6 worm cellular contexts compared by ENCODE assay signal in genomic region chrX:10770988-10771496, ce11.
A peak's percentile ranks its signal among the peaks of the same experiment; 100 is the strongest.
TF ChIP-seq lines count a peak whose summit lies in the region.

No protein-coding gene starts in this region.

TF ChIP-seq in whole organism, L1 larva, 84 proteins besides CTCF, POLR2A, EP300 and RAD21 (continued from another document and continues in another):
- TF ChIP-seq hlh-17 (GFP tag; optimal IDR thresholded peaks at IDR 0.05; lab: Kevin White, UChicago; ENCODE audit: borderline replicate concordance) (no peak), irx-1 (tag; optimal IDR thresholded peaks at IDR 0.05; lab: Kevin White, UChicago) (peak; percentile 89), efl-1 (optimal IDR thresholded peaks at IDR 0.05; lab: Kevin White, UChicago) (peak; percentile 50 to 55), efl-1 (GFP tag; optimal IDR thresholded peaks at IDR 0.05 in 1 of 2; lab: Kevin White, UChicago) (peak; percentile 19 to 87), elt-3 (tag; optimal IDR thresholded peaks at IDR 0.05; lab: Kevin White, UChicago) (peak in 3 of 6 experiments; percentile 4 to 95 (median 73)), pqm-1 (tag; optimal IDR thresholded peaks at IDR 0.05; lab: Kevin White, UChicago) (no peak), mef-2 (tag; optimal IDR thresholded peaks at IDR 0.05; lab: Kevin White, UChicago) (peak; percentile 71), ets-5 (GFP tag; IDR thresholded peaks at IDR 0.05; lab: Robert Waterston, UW) (no peak), rnt-1 (tag; optimal IDR thresholded peaks at IDR 0.05; lab: Kevin White, UChicago) (peak; percentile 81), fkh-10 (GFP tag; optimal IDR thresholded peaks at IDR 0.05; lab: Kevin White, UChicago) (peak; percentile 76), ceh-63 (GFP tag; optimal IDR thresholded peaks at IDR 0.05; lab: Kevin White, UChicago) (no peak), nhr-20 (tag; optimal IDR thresholded peaks at IDR 0.05; lab: Kevin White, UChicago) (peak; percentile 98), dsc-1 (tag; optimal IDR thresholded peaks at IDR 0.05; lab: Kevin White, UChicago) (peak; percentile 74), unc-86 (tag; optimal IDR thresholded peaks at IDR 0.05; lab: Kevin White, UChicago) (peak; percentile 73), nhr-90 (tag; optimal IDR thresholded peaks at IDR 0.05; lab: Kevin White, UChicago; ENCODE audit: poor library complexity) (peak; percentile 76), pag-3 (tag; optimal IDR thresholded peaks at IDR 0.05; lab: Kevin White, UChicago; ENCODE audit: borderline replicate concordance, insufficient read depth) (peak; percentile 45), lin-15B (tag; optimal IDR thresholded peaks at IDR 0.05; lab: Kevin White, UChicago) (no peak), mep-1 (tag; optimal IDR thresholded peaks at IDR 0.05; lab: Kevin White, UChicago) (peak; percentile 85), C34B4.2 (tag; optimal IDR thresholded peaks at IDR 0.05; lab: Kevin White, UChicago) (no peak), tlp-1 (tag; optimal IDR thresholded peaks at IDR 0.05; lab: Kevin White, UChicago) (no peak), nhr-237 (tag; optimal IDR thresholded peaks at IDR 0.05; lab: Kevin White, UChicago) (peak; percentile 85)

TF ChIP-seq in whole organism, L2 larva, 48 proteins besides CTCF, POLR2A, EP300 and RAD21 (continued from another document):
- TF ChIP-seq fos-1 (tag; optimal IDR thresholded peaks at IDR 0.05; lab: Kevin White, UChicago): peak; percentile 56
- TF ChIP-seq gmeb-1 (tag; optimal IDR thresholded peaks at IDR 0.05; lab: Kevin White, UChicago): peak; percentile 62
- TF ChIP-seq mdl-1 (tag; optimal IDR thresholded peaks at IDR 0.05; lab: Kevin White, UChicago): peak; percentile 30 to 79
- TF ChIP-seq ZK546.5 (tag; optimal IDR thresholded peaks at IDR 0.05; lab: Kevin White, UChicago): no peak
- peak; percentile 86 for TF ChIP-seq unc-55 (GFP tag; optimal IDR thresholded peaks at IDR 0.05; lab: Kevin White, UChicago)
- peak; percentile 90 for TF ChIP-seq crh-2 (tag; optimal IDR thresholded peaks at IDR 0.05; lab: Kevin White, UChicago)
- peak; percentile 66 for TF ChIP-seq ztf-4 (tag; optimal IDR thresholded peaks at IDR 0.05; lab: Kevin White, UChicago)
- TF ChIP-seq sma-3 (GFP tag; optimal IDR thresholded peaks at IDR 0.05; lab: Kevin White, UChicago): peak; percentile 87
- no peak for TF ChIP-seq dmd-4 (tag; optimal IDR thresholded peaks at IDR 0.05; lab: Kevin White, UChicago)
- TF ChIP-seq lin-13 (GFP tag; optimal IDR thresholded peaks at IDR 0.05; lab: Kevin White, UChicago): peak; percentile 64
- no peak for TF ChIP-seq aly-2 (tag; optimal IDR thresholded peaks at IDR 0.05; lab: Kevin White, UChicago)
- TF ChIP-seq nhr-77 (tag; optimal IDR thresholded peaks at IDR 0.05; lab: Kevin White, UChicago): no peak
- TF ChIP-seq elt-3 (tag; optimal IDR thresholded peaks at IDR 0.05; lab: Kevin White, UChicago): no peak
- no peak for TF ChIP-seq ztf-11 (tag; optimal IDR thresholded peaks at IDR 0.05; lab: Kevin White, UChicago)
- TF ChIP-seq C34F6.9 (tag; optimal IDR thresholded peaks at IDR 0.05; lab: Kevin White, UChicago): peak; percentile 95
- peak; percentile 46 for TF ChIP-seq lin-39 (tag; optimal IDR thresholded peaks at IDR 0.05; lab: Kevin White, UChicago)
- TF ChIP-seq ceh-16 (tag; optimal IDR thresholded peaks at IDR 0.05; lab: Kevin White, UChicago): no peak
- peak; percentile 83 for TF ChIP-seq nhr-6 (tag; optimal IDR thresholded peaks at IDR 0.05; lab: Kevin White, UChicago)
- TF ChIP-seq mab-5 (tag; optimal IDR thresholded peaks at IDR 0.05; lab: Kevin White, UChicago): peak; percentile 87
- TF ChIP-seq Y55F3AM.14 (GFP tag; optimal IDR thresholded peaks at IDR 0.05; lab: Kevin White, UChicago): peak; percentile 89
- peak; percentile 90 for TF ChIP-seq nhr-129 (tag; optimal IDR thresholded peaks at IDR 0.05; lab: Kevin White, UChicago)
- peak; percentile 40 to 90 for TF ChIP-seq lsy-2 (tag; optimal IDR thresholded peaks at IDR 0.05; lab: Kevin White, UChicago)
- TF ChIP-seq ama-1 (optimal IDR thresholded peaks at IDR 0.05; lab: Kevin White, UChicago): peak; percentile 59

TF ChIP-seq in whole organism, L3 larva, 47 proteins besides CTCF, POLR2A, EP300 and RAD21 (continued from another document and continues in another):
- TF ChIP-seq nhr-237 (tag; optimal IDR thresholded peaks at IDR 0.05; lab: Kevin White, UChicago): no peak
- no peak for TF ChIP-seq fos-1 (tag; optimal IDR thresholded peaks at IDR 0.05; lab: Kevin White, UChicago)
- TF ChIP-seq ceh-16 (tag; optimal IDR thresholded peaks at IDR 0.05; lab: Kevin White, UChicago): no peak
- no peak for TF ChIP-seq mml-1 (tag; optimal IDR thresholded peaks at IDR 0.05; lab: Kevin White, UChicago)
- no peak for TF ChIP-seq daf-12 (tag; optimal IDR thresholded peaks at IDR 0.05; lab: Kevin White, UChicago)
- TF ChIP-seq lin-39 (tag; optimal IDR thresholded peaks at IDR 0.05; lab: Kevin White, UChicago): peak; percentile 89
- TF ChIP-seq nhr-23 (tag; optimal IDR thresholded peaks at IDR 0.05; lab: Kevin White, UChicago): peak; percentile 86
- peak; percentile 34 for TF ChIP-seq skn-1 (tag; optimal IDR thresholded peaks at IDR 0.05; lab: Kevin White, UChicago)
- TF ChIP-seq lin-15B (tag; optimal IDR thresholded peaks at IDR 0.05; lab: Kevin White, UChicago): peak; percentile 3
- TF ChIP-seq snpc-4 (tag; optimal IDR thresholded peaks at IDR 0.05; lab: Kevin White, UChicago): peak; percentile 54
- no peak for TF ChIP-seq aly-2 (tag; optimal IDR thresholded peaks at IDR 0.05; lab: Kevin White, UChicago)
- TF ChIP-seq ama-1 (optimal IDR thresholded peaks at IDR 0.05; lab: Kevin White, UChicago): no peak
- no peak for TF ChIP-seq nhr-76 (tag; optimal IDR thresholded peaks at IDR 0.05; lab: Kevin White, UChicago)
- TF ChIP-seq pha-4 (tag; optimal IDR thresholded peaks at IDR 0.05; lab: Kevin White, UChicago): peak; percentile 95
- no peak for TF ChIP-seq R02D3.7 (tag; optimal IDR thresholded peaks at IDR 0.05; lab: Kevin White, UChicago)
- peak; percentile 27 for TF ChIP-seq pqm-1 (tag; optimal IDR thresholded peaks at IDR 0.05; lab: Kevin White, UChicago)
- peak; percentile 82 for TF ChIP-seq nhr-11 (tag; optimal IDR thresholded peaks at IDR 0.05; lab: Kevin White, UChicago)
- no peak for TF ChIP-seq eor-1 (tag; optimal IDR thresholded peaks at IDR 0.05; lab: Kevin White, UChicago)
- TF ChIP-seq lsy-12 (tag; optimal IDR thresholded peaks at IDR 0.05; lab: Kevin White, UChicago): peak; percentile 74
- no peak for TF ChIP-seq jun-1 (tag; optimal IDR thresholded peaks at IDR 0.05; lab: Kevin White, UChicago)
- peak in 2 of 3 experiments; percentile 23 to 26 for TF ChIP-seq elt-3 (tag; optimal IDR thresholded peaks at IDR 0.05; lab: Kevin White, UChicago)
- TF ChIP-seq fkh-2 (tag; optimal IDR thresholded peaks at IDR 0.05; lab: Kevin White, UChicago): peak; percentile 18
- TF ChIP-seq unc-62 (GFP tag; optimal IDR thresholded peaks at IDR 0.05; lab: Kevin White, UChicago): peak; percentile 78
- TF ChIP-seq zag-1 (tag; optimal IDR thresholded peaks at IDR 0.05; lab: Kevin White, UChicago): no peak

TF ChIP-seq in whole organism, L4 larva, 104 proteins besides CTCF, POLR2A, EP300 and RAD21 (continued from another document and continues in another):
- TF ChIP-seq ceh-44 (GFP tag; IDR thresholded peaks at IDR 0.05; lab: Robert Waterston, UW) (no peak), lin-38 (GFP tag; IDR thresholded peaks at IDR 0.05; lab: Robert Waterston, UW) (0 out of 2 replicates have a peak, but pooled peaks have one; percentile 10), ces-1 (GFP tag; optimal IDR thresholded peaks at IDR 0.05; lab: Kevin White, UChicago) (peak; percentile 56), lin-39 (tag; optimal IDR thresholded peaks at IDR 0.05; lab: Kevin White, UChicago) (peak; percentile 71), mep-1 (tag; optimal IDR thresholded peaks at IDR 0.05; lab: Kevin White, UChicago) (peak; percentile 93), nhr-25 (tag; optimal IDR thresholded peaks at IDR 0.05; lab: Kevin White, UChicago; ENCODE audit: borderline replicate concordance, insufficient read depth) (no peak), egl-27 (tag; optimal IDR thresholded peaks at IDR 0.05; lab: Kevin White, UChicago) (no peak), zag-1 (tag; optimal IDR thresholded peaks at IDR 0.05; lab: Kevin White, UChicago) (no peak), nhr-10 (tag; optimal IDR thresholded peaks at IDR 0.05; lab: Kevin White, UChicago) (peak; percentile 70), madf-9 (GFP tag; conservative IDR thresholded peaks at IDR 0.05; lab: Robert Waterston, UW) (0 out of 2 replicates have a peak, but pooled peaks have one; percentile 41), lir-3 (tag; optimal IDR thresholded peaks at IDR 0.05; lab: Kevin White, UChicago) (no peak), zfp-3 (GFP tag; conservative IDR thresholded peaks at IDR 0.05; lab: Robert Waterston, UW) (no peak), saeg-2 (GFP tag; IDR thresholded peaks at IDR 0.05; lab: Robert Waterston, UW) (no peak), T20F7.1 (GFP tag; optimal IDR thresholded peaks at IDR 0.05; lab: Kevin White, UChicago) (peak; percentile 46), mxl-3 (GFP tag; optimal IDR thresholded peaks at IDR 0.05; lab: Kevin White, UChicago) (peak; percentile 73), nhr-102 (tag; optimal IDR thresholded peaks at IDR 0.05; lab: Kevin White, UChicago) (peak; percentile 29), ctbp-1 (GFP tag; IDR thresholded peaks at IDR 0.05; lab: Robert Waterston, UW) (peak; percentile 87), ceh-62 (tag; optimal IDR thresholded peaks at IDR 0.05; lab: Kevin White, UChicago) (no peak), pha-4 (GFP tag; IDR thresholded peaks at IDR 0.05; lab: Robert Waterston, UW) (peak; percentile 70), pha-4 (tag; optimal IDR thresholded peaks at IDR 0.05; lab: Kevin White, UChicago) (peak; percentile 78), snpc-1.2 (GFP tag; IDR thresholded peaks at IDR 0.05; lab: Robert Waterston, UW) (no peak), nhr-41 (GFP tag; IDR thresholded peaks at IDR 0.05; lab: Robert Waterston, UW) (no peak), aly-2 (tag; optimal IDR thresholded peaks at IDR 0.05; lab: Kevin White, UChicago) (no peak), ceh-32 (tag; optimal IDR thresholded peaks at IDR 0.05; lab: Kevin White, UChicago; ENCODE audit: poor library complexity) (no peak)

TF ChIP-seq in whole organism, late embryonic, 69 proteins besides CTCF, POLR2A, EP300 and RAD21 (continued from another document and continues in another):
- TF ChIP-seq sox-4 (tag; optimal IDR thresholded peaks at IDR 0.05; lab: Kevin White, UChicago) (no peak), tbx-2 (tag; optimal IDR thresholded peaks at IDR 0.05; lab: Kevin White, UChicago) (peak; percentile 76), lin-11 (tag; optimal IDR thresholded peaks at IDR 0.05; lab: Kevin White, UChicago) (no peak), ceh-31 (tag; optimal IDR thresholded peaks at IDR 0.05; lab: Kevin White, UChicago) (peak; percentile 59), pha-4 (tag; optimal IDR thresholded peaks at IDR 0.05; lab: Kevin White, UChicago) (no peak), ceh-30 (tag; optimal IDR thresholded peaks at IDR 0.05; lab: Kevin White, UChicago) (no peak), sdc-2 (tag; optimal IDR thresholded peaks at IDR 0.05; lab: Kevin White, UChicago) (no peak), syd-9 (tag; optimal IDR thresholded peaks at IDR 0.05; lab: Kevin White, UChicago) (no peak), ceh-22 (tag; optimal IDR thresholded peaks at IDR 0.05; lab: Kevin White, UChicago) (no peak), hlh-6 (tag; optimal IDR thresholded peaks at IDR 0.05; lab: Kevin White, UChicago) (no peak), ceh-24 (tag; optimal IDR thresholded peaks at IDR 0.05; lab: Kevin White, UChicago) (no peak), unc-3 (GFP tag; conservative IDR thresholded peaks at IDR 0.05; lab: Robert Waterston, UW) (no peak), unc-3 (tag; optimal IDR thresholded peaks at IDR 0.05; lab: Kevin White, UChicago) (no peak), ama-1 (optimal IDR thresholded peaks at IDR 0.05; lab: Kevin White, UChicago) (no peak), nhr-11 (tag; optimal IDR thresholded peaks at IDR 0.05; lab: Kevin White, UChicago) (no peak), dmd-4 (tag; optimal IDR thresholded peaks at IDR 0.05; lab: Kevin White, UChicago; ENCODE audit: borderline replicate concordance) (no peak), gmeb-2 (tag; optimal IDR thresholded peaks at IDR 0.05; lab: Kevin White, UChicago) (no peak), unc-55 (GFP tag; optimal IDR thresholded peaks at IDR 0.05; lab: Kevin White, UChicago) (peak; percentile 72), T23F11.4 (GFP tag; optimal IDR thresholded peaks at IDR 0.05; lab: Kevin White, UChicago) (no peak), hlh-8 (tag; optimal IDR thresholded peaks at IDR 0.05; lab: Kevin White, UChicago) (no peak), pax-1 (tag; optimal IDR thresholded peaks at IDR 0.05; lab: Kevin White, UChicago) (no peak), hlh-13 (GFP tag; optimal IDR thresholded peaks at IDR 0.05; lab: Kevin White, UChicago) (no peak), pag-3 (tag; optimal IDR thresholded peaks at IDR 0.05; lab: Kevin White, UChicago; ENCODE audit: borderline replicate concordance) (no peak), pros-1 (tag; optimal IDR thresholded peaks at IDR 0.05; lab: Kevin White, UChicago) (no peak), ahr-1 (tag; optimal IDR thresholded peaks at IDR 0.05; lab: Kevin White, UChicago) (no peak), eyg-1 (tag; optimal IDR thresholded peaks at IDR 0.05; lab: Kevin White, UChicago) (no peak), nfya-1 (tag; optimal IDR thresholded peaks at IDR 0.05; lab: Kevin White, UChicago) (peak; percentile 39)

TF ChIP-seq in whole organism, young adult, 124 proteins besides CTCF, POLR2A, EP300 and RAD21 (continued from another document and continues in another):
- TF ChIP-seq attf-5 (GFP tag; optimal IDR thresholded peaks at IDR 0.05; lab: Kevin White, UChicago): peak; percentile 74
- no peak for TF ChIP-seq lsl-1 (GFP tag; optimal IDR thresholded peaks at IDR 0.05; lab: Kevin White, UChicago)
- 0 out of 2 replicates have a peak, but pooled peaks have one; percentile 14 for TF ChIP-seq Y95B8A.8 (GFP tag; IDR thresholded peaks at IDR 0.05; lab: Robert Waterston, UW)
- TF ChIP-seq B0019.2 (GFP tag; conservative IDR thresholded peaks at IDR 0.05; lab: Robert Waterston, UW): no peak
- no peak for TF ChIP-seq F52B5.7 (tag; optimal IDR thresholded peaks at IDR 0.05; lab: Kevin White, UChicago)
- peak; percentile 40 for TF ChIP-seq repo-1 (tag; optimal IDR thresholded peaks at IDR 0.05; lab: Kevin White, UChicago)
- TF ChIP-seq fkh-3 (tag; optimal IDR thresholded peaks at IDR 0.05; lab: Kevin White, UChicago): no peak
- TF ChIP-seq nfya-1 (tag; optimal IDR thresholded peaks at IDR 0.05; lab: Kevin White, UChicago; ENCODE audit: borderline replicate concordance, insufficient read depth): no peak
- no peak for TF ChIP-seq Y53F4B.3 (GFP tag; IDR thresholded peaks at IDR 0.05; lab: Robert Waterston, UW)
- peak; percentile 42 for TF ChIP-seq ztf-22 (GFP tag; optimal IDR thresholded peaks at IDR 0.05; lab: Kevin White, UChicago)
- TF ChIP-seq let-526 (GFP tag; IDR thresholded peaks at IDR 0.05; lab: Robert Waterston, UW): peak; percentile 50; the same call in 1 of the 2 replicates
- TF ChIP-seq somi-1 (GFP tag; optimal IDR thresholded peaks at IDR 0.05; lab: Kevin White, UChicago): peak; percentile 98
- peak; percentile 59 for TF ChIP-seq chd-7 (tag; optimal IDR thresholded peaks at IDR 0.05; lab: Kevin White, UChicago)
- no peak for TF ChIP-seq ceh-91 (GFP tag; IDR thresholded peaks at IDR 0.05; lab: Robert Waterston, UW)
- peak; percentile 75 for TF ChIP-seq nhr-80 (tag; optimal IDR thresholded peaks at IDR 0.05; lab: Kevin White, UChicago)
- peak; percentile 9 for TF ChIP-seq ZK185.1 (tag; optimal IDR thresholded peaks at IDR 0.05; lab: Kevin White, UChicago; ENCODE audit: poor library complexity, severe bottlenecking)
- TF ChIP-seq snpc-4 (GFP tag; optimal IDR thresholded peaks at IDR 0.05; lab: Kevin White, UChicago): no peak
- peak in 3 of 4 experiments; percentile 30 to 43 (median 34) for TF ChIP-seq snpc-4 (tag; optimal IDR thresholded peaks at IDR 0.05; lab: Kevin White, UChicago)
- TF ChIP-seq zim-3 (tag; optimal IDR thresholded peaks at IDR 0.05; lab: Kevin White, UChicago): no peak
- TF ChIP-seq let-607 (tag; optimal IDR thresholded peaks at IDR 0.05; lab: Kevin White, UChicago): no peak
- TF ChIP-seq K11D2.4 (GFP tag; IDR thresholded peaks at IDR 0.05; lab: Robert Waterston, UW): peak; percentile 72
- peak; percentile 22 for TF ChIP-seq ztf-18 (tag; optimal IDR thresholded peaks at IDR 0.05; lab: Kevin White, UChicago)
- no peak for TF ChIP-seq F37B4.10 (GFP tag; IDR thresholded peaks at IDR 0.05; lab: Robert Waterston, UW)
- TF ChIP-seq cebp-1 (GFP tag; IDR thresholded peaks at IDR 0.05; lab: Robert Waterston, UW): no peak
- TF ChIP-seq cebp-1 (tag; optimal IDR thresholded peaks at IDR 0.05; lab: Kevin White, UChicago): peak; percentile 86
- TF ChIP-seq snpc-1.3 (tag; optimal IDR thresholded peaks at IDR 0.05; lab: Kevin White, UChicago; ENCODE audit: insufficient read depth): no peak
- peak; percentile 21 for TF ChIP-seq F23B12.7 (tag; optimal IDR thresholded peaks at IDR 0.05; lab: Kevin White, UChicago; ENCODE audit: insufficient read depth)
- TF ChIP-seq egl-44 (GFP tag; IDR thresholded peaks at IDR 0.05; lab: Robert Waterston, UW): 0 out of 2 replicates have a peak, but pooled peaks have one; percentile 34
